Worm (Caenorhabditis elegans): ENCODE measurements around the gene gldi-3.

DNA sequence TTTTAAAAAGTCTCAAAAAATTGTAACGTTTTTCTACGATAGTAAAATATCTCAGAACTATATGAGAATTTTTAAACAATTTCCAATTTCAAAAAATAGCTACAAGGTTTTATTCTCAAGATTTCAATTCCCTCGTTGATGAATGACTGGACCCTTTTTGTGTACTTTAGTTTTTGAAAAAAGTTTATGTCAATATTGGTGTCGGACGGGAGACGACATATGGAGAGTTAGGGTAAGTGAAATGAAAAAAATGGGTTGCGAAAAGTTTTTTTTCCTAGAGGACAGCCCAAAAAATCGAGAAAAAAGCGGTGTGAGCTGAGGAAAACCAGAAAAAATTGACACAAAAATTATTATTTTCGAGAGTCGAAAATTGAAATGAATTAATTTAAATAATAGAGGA lies 948 bp upstream of the gldi-3 start:
- TF ChIP-seq ama-1 (optimal IDR thresholded peaks at IDR 0.05) (no peak), tra-4 (tag; optimal IDR thresholded peaks at IDR 0.05) (no peak), scrt-1 (GFP tag; IDR thresholded peaks at IDR 0.05) (no peak), F13C5.2 (tag; optimal IDR thresholded peaks at IDR 0.05) (no peak)

Measured in whole organism, early embryonic.